Worm (Caenorhabditis elegans) whole organism, L4 larva: ENCODE measurements around the gene Y32B12A.5.
"Not testable (repeated sequence)": the region's sequence is repeated elsewhere in the genome, so short reads cannot be mapped to it uniquely, and the experiment has no call there.

ENCODE experiments used
- F26F4.8 ChIP-seq: fragments of 200-800 bp; sonication (Bioruptor generic); conservative IDR thresholded peaks from 2 replicates; pipeline ENCODE4 v1.3.6; 2022; ENCODE audit warnings: missing genetic modification characterization, missing compliant biosample characterization
- F49E8.2 ChIP-seq: sonication (generic microtip); optimal IDR thresholded peaks from 2 replicates; lab custom pipeline; 2016; ENCODE audit warnings: missing compliant biosample characterization, mild to moderate bottlenecking, missing genetic modification characterization, borderline replicate concordance
- R02D3.7 ChIP-seq: fragments of 150-350 bp; sonication (generic microtip); optimal IDR thresholded peaks from 3 replicates; lab custom pipeline; 2014; ENCODE audit warnings: missing biosample characterization, missing genetic modification characterization
- T20F7.1 ChIP-seq: fragments of 200-800 bp; sonication (Bioruptor generic); optimal IDR thresholded peaks from 2 replicates; lab custom pipeline; 2018; ENCODE audit warnings: mild to moderate bottlenecking, missing genetic modification characterization, missing compliant biosample characterization
- T26A8.4 ChIP-seq: fragments of 200-800 bp; sonication (Bioruptor generic); IDR thresholded peaks from 2 replicates; pipeline ENCODE4 v1.3.6; 2022; ENCODE audit warnings: missing genetic modification characterization, missing compliant biosample characterization
- ama-1 ChIP-seq: fragments of 150-350 bp; optimal IDR thresholded peaks from 2 replicates; lab custom pipeline; 2014; ENCODE audit warnings: inconsistent platforms, mixed read lengths
- arid-1 ChIP-seq: fragments of 200-800 bp; sonication (Bioruptor generic); conservative IDR thresholded peaks from 2 replicates; pipeline ENCODE4 v1.3.6; 2022; ENCODE audit warnings: missing genetic modification reagents, missing genetic modification characterization, missing compliant biosample characterization
- ceh-32 ChIP-seq: sonication (generic microtip); optimal IDR thresholded peaks from 2 replicates; lab custom pipeline; 2016; ENCODE audit warnings: mild to moderate bottlenecking, missing genetic modification characterization, missing compliant biosample characterization; ENCODE audit not compliant: poor library complexity
- ceh-44 ChIP-seq: fragments of 200-800 bp; sonication (Bioruptor generic); IDR thresholded peaks from 2 replicates; pipeline ENCODE4 v1.3.6; 2022; ENCODE audit warnings: missing genetic modification reagents, missing genetic modification characterization, missing compliant biosample characterization
- ceh-62 ChIP-seq: sonication (generic microtip); optimal IDR thresholded peaks from 2 replicates; lab custom pipeline; 2017; ENCODE audit warnings: missing biosample characterization, missing genetic modification characterization
- ceh-82 ChIP-seq: sonication (generic microtip); optimal IDR thresholded peaks from 2 replicates; lab custom pipeline; 2017; ENCODE audit warnings: missing biosample characterization, missing genetic modification characterization
- daf-8 ChIP-seq: fragments of 200-800 bp; sonication (Bioruptor generic); IDR thresholded peaks from 2 replicates; pipeline ENCODE4 v1.3.6; 2022; ENCODE audit warnings: missing genetic modification characterization, missing compliant biosample characterization
- duxl-1 ChIP-seq: sonication (generic microtip); optimal IDR thresholded peaks from 2 replicates; lab custom pipeline; 2016; ENCODE audit warnings: mild to moderate bottlenecking, missing genetic modification characterization, moderate library complexity, missing compliant biosample characterization; ENCODE audit not compliant: poor library complexity
- fkh-10 ChIP-seq: fragments of 150-350 bp; optimal IDR thresholded peaks from 2 replicates; lab custom pipeline; 2014; ENCODE audit warnings: missing biosample characterization, missing genetic modification reagents, missing genetic modification characterization
- hlh-11 ChIP-seq: fragments of 200-800 bp; sonication (Bioruptor generic); optimal IDR thresholded peaks from 2 replicates; lab custom pipeline; 2018; ENCODE audit warnings: mild to moderate bottlenecking, missing genetic modification characterization, missing compliant biosample characterization
- jun-1 ChIP-seq: fragments of 150-350 bp; optimal IDR thresholded peaks from 2 replicates; lab custom pipeline; 2014; ENCODE audit warnings: missing biosample characterization, missing genetic modification reagents, missing genetic modification characterization
- lin-29 ChIP-seq: fragments of 200-800 bp; sonication (Bioruptor generic); IDR thresholded peaks from 2 replicates; pipeline ENCODE4 v1.3.6; 2022; ENCODE audit warnings: missing genetic modification reagents, missing genetic modification characterization, missing compliant biosample characterization
- lir-3 ChIP-seq: sonication (generic microtip); optimal IDR thresholded peaks from 2 replicates; lab custom pipeline; 2016; ENCODE audit warnings: mild to moderate bottlenecking, missing genetic modification characterization, missing compliant biosample characterization
- mes-2 ChIP-seq: sonication (generic microtip); optimal IDR thresholded peaks from 2 replicates; lab custom pipeline; 2016; ENCODE audit warnings: missing genotype, mild to moderate bottlenecking, missing genetic modification characterization, missing compliant biosample characterization; ENCODE audit not compliant: poor library complexity, severe bottlenecking
- nhr-10 ChIP-seq: fragments of 150-350 bp; optimal IDR thresholded peaks from 2 replicates; lab custom pipeline; 2014; ENCODE audit warnings: missing biosample characterization, missing genetic modification characterization
- nhr-11 ChIP-seq: fragments of 150-350 bp; optimal IDR thresholded peaks from 2 replicates; lab custom pipeline; 2014; ENCODE audit warnings: missing biosample characterization, missing genetic modification characterization
- nhr-41 ChIP-seq: fragments of 200-800 bp; sonication (Bioruptor generic); IDR thresholded peaks from 2 replicates; pipeline ENCODE4 v1.3.6; 2022; ENCODE audit warnings: missing genetic modification reagents, missing genetic modification characterization, missing compliant biosample characterization
- nhr-6 ChIP-seq: fragments of 150-350 bp; optimal IDR thresholded peaks from 2 replicates; lab custom pipeline; 2014; ENCODE audit warnings: missing biosample characterization, missing genetic modification characterization
- sdz-12 ChIP-seq: fragments of 200-800 bp; sonication (Bioruptor generic); optimal IDR thresholded peaks from 2 replicates; lab custom pipeline; 2018; ENCODE audit warnings: mild to moderate bottlenecking, missing genetic modification characterization, missing compliant biosample characterization
- set-16 ChIP-seq: fragments of 200-800 bp; sonication (Bioruptor generic); IDR thresholded peaks from 2 replicates; pipeline ENCODE4 v1.3.6; 2022; ENCODE audit warnings: missing genetic modification reagents, missing genetic modification characterization, missing compliant biosample characterization
- snpc-4 ChIP-seq: fragments of 150-350 bp; optimal IDR thresholded peaks from 2 replicates; lab custom pipeline; 2014; ENCODE audit warnings: missing biosample characterization, missing genetic modification characterization
- unc-62 ChIP-seq, 3 experiments: fragments of 150-350 bp in 1 of 3; sonication (generic microtip); optimal IDR thresholded peaks in 2 of 3; peaks in 1 of 3; 1 replicate in 1 of 3; 2 replicates in 2 of 3; lab custom pipeline; 2014 to 2017; ENCODE audit warnings: missing biosample characterization in 3 of 3, missing genetic modification characterization in 3 of 3, missing genetic modification reagents in 3 of 3, missing genotype in 1 of 3
- zfp-2 ChIP-seq: sonication (generic microtip); optimal IDR thresholded peaks from 2 replicates; lab custom pipeline; 2016; ENCODE audit warnings: mild to moderate bottlenecking, missing genetic modification characterization, missing compliant biosample characterization
- zfp-3 ChIP-seq: fragments of 200-800 bp; sonication (Bioruptor generic); conservative IDR thresholded peaks from 2 replicates; pipeline ENCODE4 v1.3.6; 2022; ENCODE audit warnings: missing genetic modification reagents, missing genetic modification characterization, missing compliant biosample characterization
- zip-11 ChIP-seq: fragments of 200-800 bp; sonication (Bioruptor generic); IDR thresholded peaks from 2 replicates; pipeline ENCODE4 v1.3.6; 2022; ENCODE audit warnings: missing genetic modification characterization, missing compliant biosample characterization
- zip-2 ChIP-seq: fragments of 150-350 bp; optimal IDR thresholded peaks from 2 replicates; lab custom pipeline; 2014; ENCODE audit warnings: missing biosample characterization, missing genetic modification characterization
- ztf-11 ChIP-seq: fragments of 150-350 bp; optimal IDR thresholded peaks from 2 replicates; lab custom pipeline; 2014; ENCODE audit warnings: missing biosample characterization, missing genetic modification characterization
- ztf-7 ChIP-seq: fragments of 150-350 bp; optimal IDR thresholded peaks from 2 replicates; lab custom pipeline; 2014; ENCODE audit warnings: missing biosample characterization, missing genetic modification characterization

Gene Y32B12A.5

ce11 chrV:16522242-16522641 lies 34.9 kb upstream of the Y32B12A.5 start, which contains the start of gene srw-34:
srw-34 (minus strand) TSS chrV:16522342.
- TF ChIP-seq fkh-10 (GFP tag; lab: Kevin White, UChicago) (no peak), mes-2 (tag; lab: Kevin White, UChicago) (no peak), set-16 (no peak), zip-11 (GFP tag; lab: Robert Waterston, UW) (no peak)

ce11 chrV:16517619-16518018 lies 30.2 kb upstream of the Y32B12A.5 start, which contains the start of gene F36D3.4:
F36D3.4 (minus strand) TSS chrV:16517719.
- TF ChIP-seq zip-2 (tag; lab: Kevin White, UChicago) (no peak), zfp-2 (no peak), R02D3.7 (no peak), daf-8 (no peak), lin-29 (GFP tag; lab: Robert Waterston, UW) (no peak), duxl-1 (tag; lab: Kevin White, UChicago) (no peak), ceh-82 (no peak), zfp-3 (no peak), fkh-10 (GFP tag; lab: Kevin White, UChicago) (no peak), nhr-11 (tag; lab: Kevin White, UChicago) (no peak), nhr-41 (no peak), F49E8.2 (tag; lab: Kevin White, UChicago) (no peak), T20F7.1 (no peak)

- not testable (repeated sequence) for TF ChIP-seq ztf-7 (tag; lab: Kevin White, UChicago); T20F7.1; nhr-11 (tag; lab: Kevin White, UChicago)
- TF ChIP-seq, all 104 proteins: peak for 0; not testable (repeated sequence) for 104
These were observed 27.8 kb upstream of the Y32B12A.5 start, which contains the start of gene F36D3.5 for ce11 chrV:16515140-16515539. F36D3.5 (minus strand) TSS chrV:16515240.

- no peak for TF ChIP-seq nhr-6 (tag; lab: Kevin White, UChicago)
- TF ChIP-seq R02D3.7 = no peak
- TF ChIP-seq nhr-10 = no peak
- no peak for TF ChIP-seq sdz-12 (GFP tag; lab: Kevin White, UChicago)
- TF ChIP-seq ama-1 = no peak
- TF ChIP-seq arid-1 (GFP tag; lab: Robert Waterston, UW) = no peak
- TF ChIP-seq, all 104 proteins: peak for 0
These were observed 21.3 kb upstream of the Y32B12A.5 start, which contains the start of gene srr-3 for ce11 chrV:16508667-16509066. srr-3 (minus strand) TSS chrV:16508767.

ce11 chrV:16506650-16507049 lies 19.3 kb upstream of the Y32B12A.5 start:
- TF ChIP-seq snpc-4 = no peak
- TF ChIP-seq jun-1 (tag; lab: Kevin White, UChicago) = no peak
- peak in 1 of 2 experiments; percentile 94 for TF ChIP-seq unc-62 (GFP tag; optimal IDR thresholded peaks at IDR 0.05 in 1 of 2; lab: Kevin White, UChicago)
- TF ChIP-seq unc-62 (tag; optimal IDR thresholded peaks at IDR 0.05; lab: Kevin White, UChicago) = no peak
- TF ChIP-seq hlh-11 = no peak
- no peak for TF ChIP-seq ceh-44 (GFP tag; lab: Robert Waterston, UW)

ce11 chrV:16505828-16506227 lies 18.5 kb upstream of the Y32B12A.5 start, which contains the start of gene nhr-54:
nhr-54 (minus strand) TSS chrV:16505928.
- TF ChIP-seq F26F4.8 (GFP tag; lab: Robert Waterston, UW) (no peak), zfp-2 (no peak), ztf-11 (tag; lab: Kevin White, UChicago) (no peak), ceh-32 (no peak), lir-3 (no peak), T26A8.4 (GFP tag; lab: Robert Waterston, UW) (no peak), jun-1 (tag; lab: Kevin White, UChicago) (no peak), ceh-62 (tag; lab: Kevin White, UChicago) (no peak)
